Fruit fly (Drosophila melanogaster) S2 (cell line): ENCODE data around the gene Hsp26.

ENCODE experiments used
- CG8478 ChIP-seq: fragments of >200 bp; optimal IDR thresholded peaks from 2 replicates; lab custom pipeline; 2018
- CTCF ChIP-seq, 2 experiments: fragments of >200 bp; optimal IDR thresholded peaks; 2 replicates each; lab custom pipeline; 2018

The Hsp26 gene

DNA sequence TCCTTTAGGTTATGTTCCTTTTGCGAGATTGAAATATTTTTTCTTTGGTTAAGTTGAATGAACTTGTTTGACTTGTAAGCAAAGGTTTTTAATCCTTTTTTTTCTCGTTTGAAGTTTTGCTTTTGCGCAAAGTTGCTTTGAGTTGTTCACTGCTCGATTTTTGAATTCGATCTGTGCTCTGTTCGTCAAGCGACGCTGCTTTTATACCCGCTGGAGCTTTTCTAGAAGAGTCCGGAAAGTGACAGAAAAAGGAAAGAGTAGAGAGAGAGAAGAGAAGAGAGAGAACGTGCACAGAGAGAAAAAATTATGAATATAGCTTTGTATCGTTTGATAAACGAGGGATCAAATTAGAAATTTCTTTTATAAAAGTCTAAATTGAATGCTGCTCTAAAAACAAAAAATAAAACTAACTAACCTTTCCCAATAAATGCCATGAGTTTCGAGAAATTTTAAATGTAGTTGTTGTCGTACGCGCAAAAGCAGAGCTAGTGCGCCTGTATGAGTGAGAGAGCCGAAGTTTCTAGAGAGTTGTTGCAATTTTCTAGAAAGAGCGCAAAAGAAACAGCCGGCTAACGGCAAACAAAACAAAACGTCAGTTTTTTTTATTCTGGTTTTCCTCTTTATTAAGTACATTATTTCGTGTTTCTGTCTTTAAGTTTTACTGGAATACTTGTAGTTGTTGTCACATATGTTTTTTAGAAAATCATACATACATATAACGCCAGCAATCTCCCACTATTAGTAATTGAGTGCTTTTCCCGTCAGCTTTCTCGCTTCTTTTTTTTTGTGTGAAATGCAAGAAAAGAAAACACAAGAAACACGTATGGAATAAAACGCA lies at the start of gene Hsp26:
Gene Hsp26, minus strand, starts transcription at position 230 of the 838 bp plus-strand sequence.
- no peak for TF ChIP-seq CTCF (optimal IDR thresholded peaks at IDR 0.05; lab: Kevin White, UChicago)
- no peak for TF ChIP-seq CG8478 (lab: Kevin White, UChicago)

DNA sequence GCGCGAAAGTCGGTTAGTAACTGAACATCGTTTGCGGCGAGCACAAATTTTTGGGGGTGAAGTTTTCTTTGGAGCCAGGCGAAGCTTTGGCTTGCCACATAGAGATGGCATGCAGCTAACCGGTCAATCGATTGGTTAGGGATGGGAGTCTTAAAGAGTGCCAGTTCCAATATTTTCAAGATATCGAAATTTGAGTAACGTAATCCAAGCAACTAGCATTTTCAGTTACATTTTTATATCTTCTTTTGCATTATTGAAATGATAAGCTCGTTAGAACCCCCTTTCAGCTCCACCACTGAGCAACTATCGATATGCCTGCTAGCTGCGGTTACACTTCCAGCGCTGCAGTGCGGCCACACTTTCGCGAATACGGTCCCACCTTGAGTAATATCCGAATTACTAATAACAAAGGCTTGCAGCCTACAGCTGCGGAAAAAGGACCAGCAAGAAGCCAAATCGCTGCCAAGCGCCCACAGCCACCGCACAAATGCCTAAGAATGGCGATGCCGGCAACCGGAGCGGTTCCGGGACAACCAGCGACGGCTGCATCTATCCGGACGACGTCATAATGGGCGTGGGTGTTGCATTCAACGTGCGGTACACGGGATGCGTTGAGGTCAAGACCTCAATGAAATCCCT lies 49.5 kb upstream of the Hsp26 start, which contains the start of the genes Atat and Shc:
Gene Atat, minus strand, starts transcription at position 103 of the 639 bp plus-strand sequence.
Gene Shc, plus strand, starts transcription at position 355 of the 639 bp plus-strand sequence.
- peak; percentile 11 to 53 for TF ChIP-seq CTCF (optimal IDR thresholded peaks at IDR 0.05; lab: Kevin White, UChicago)
- no peak for TF ChIP-seq CG8478 (lab: Kevin White, UChicago)

DNA sequence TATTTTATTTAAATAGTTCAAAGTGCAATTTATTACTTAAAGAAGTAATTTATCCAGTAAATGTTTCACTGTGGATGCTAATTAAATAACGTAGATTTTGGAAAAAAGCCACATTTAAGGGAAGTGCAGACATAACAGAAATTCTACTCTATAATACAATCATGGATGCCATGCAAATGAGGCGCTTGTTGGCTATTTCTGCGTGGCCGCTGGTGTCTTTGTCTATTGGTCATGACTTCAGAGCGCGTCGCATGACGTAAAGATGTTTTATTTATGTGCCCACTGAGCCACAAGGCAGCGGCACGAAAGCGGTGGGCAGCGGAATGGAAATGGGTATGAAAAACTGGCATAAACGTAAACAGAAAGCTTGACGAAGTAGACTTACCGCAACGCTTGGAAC lies 48.6 kb upstream of the Hsp26 start:
- TF ChIP-seq CTCF (optimal IDR thresholded peaks at IDR 0.05; lab: Kevin White, UChicago) (no peak), CG8478 (lab: Kevin White, UChicago) (no peak)

DNA sequence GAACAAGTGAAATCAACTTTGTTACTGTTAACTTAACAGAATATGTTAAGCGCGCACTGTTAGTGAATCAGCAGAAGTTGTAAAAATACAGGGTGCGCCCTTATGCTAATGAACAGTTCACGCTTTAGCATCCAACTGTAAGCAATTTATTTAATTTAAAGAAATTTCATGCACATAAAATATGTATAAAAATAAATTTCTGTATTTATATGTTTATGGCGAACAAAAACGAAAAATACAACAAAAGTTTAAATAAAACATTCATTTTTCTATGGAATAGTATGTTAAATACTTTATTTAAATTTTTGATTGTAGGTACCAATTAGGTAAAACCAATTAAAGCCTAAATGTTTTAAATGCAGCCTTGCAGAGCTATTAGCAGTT lies 47.3 kb upstream of the Hsp26 start:
- no peak for TF ChIP-seq CTCF (optimal IDR thresholded peaks at IDR 0.05; lab: Kevin White, UChicago)
- TF ChIP-seq CG8478 (lab: Kevin White, UChicago) = no peak

DNA sequence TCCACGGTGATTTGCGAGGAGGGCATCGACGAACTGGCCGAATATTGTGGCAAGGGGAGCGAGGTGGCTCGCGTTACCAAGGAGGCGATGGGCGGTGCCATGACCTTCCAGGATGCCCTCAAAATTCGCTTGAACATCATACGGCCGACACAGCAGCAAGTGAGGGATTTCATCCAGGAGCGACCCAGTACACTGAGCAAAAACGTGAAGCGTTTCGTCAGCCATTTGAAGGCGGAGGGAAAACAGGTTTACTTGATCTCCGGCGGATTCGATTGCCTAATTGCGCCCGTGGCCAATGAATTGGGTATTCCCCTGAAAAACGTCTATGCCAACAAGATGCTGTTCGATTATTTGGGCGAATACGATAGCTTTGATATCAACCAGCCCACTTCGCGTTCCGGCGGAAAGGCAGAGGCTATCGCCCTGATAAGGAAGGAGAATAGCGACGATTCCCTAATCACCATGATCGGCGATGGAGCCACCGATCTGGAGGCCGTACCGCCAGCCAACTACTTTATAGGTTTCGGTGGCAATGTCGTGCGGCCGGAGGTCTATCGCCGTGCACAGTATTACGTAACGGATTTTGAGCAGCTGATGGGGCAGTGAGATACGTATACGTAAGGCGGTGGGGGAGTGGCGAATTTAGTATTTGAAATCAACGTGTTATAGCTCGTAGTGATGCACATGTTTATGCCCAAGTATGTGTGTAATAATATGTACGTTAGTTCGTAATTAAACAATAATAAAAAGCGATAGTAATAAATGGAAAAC lies 46.7 kb upstream of the Hsp26 start:
- TF ChIP-seq CG8478 (lab: Kevin White, UChicago) (no peak), CTCF (optimal IDR thresholded peaks at IDR 0.05; lab: Kevin White, UChicago) (no peak)

DNA sequence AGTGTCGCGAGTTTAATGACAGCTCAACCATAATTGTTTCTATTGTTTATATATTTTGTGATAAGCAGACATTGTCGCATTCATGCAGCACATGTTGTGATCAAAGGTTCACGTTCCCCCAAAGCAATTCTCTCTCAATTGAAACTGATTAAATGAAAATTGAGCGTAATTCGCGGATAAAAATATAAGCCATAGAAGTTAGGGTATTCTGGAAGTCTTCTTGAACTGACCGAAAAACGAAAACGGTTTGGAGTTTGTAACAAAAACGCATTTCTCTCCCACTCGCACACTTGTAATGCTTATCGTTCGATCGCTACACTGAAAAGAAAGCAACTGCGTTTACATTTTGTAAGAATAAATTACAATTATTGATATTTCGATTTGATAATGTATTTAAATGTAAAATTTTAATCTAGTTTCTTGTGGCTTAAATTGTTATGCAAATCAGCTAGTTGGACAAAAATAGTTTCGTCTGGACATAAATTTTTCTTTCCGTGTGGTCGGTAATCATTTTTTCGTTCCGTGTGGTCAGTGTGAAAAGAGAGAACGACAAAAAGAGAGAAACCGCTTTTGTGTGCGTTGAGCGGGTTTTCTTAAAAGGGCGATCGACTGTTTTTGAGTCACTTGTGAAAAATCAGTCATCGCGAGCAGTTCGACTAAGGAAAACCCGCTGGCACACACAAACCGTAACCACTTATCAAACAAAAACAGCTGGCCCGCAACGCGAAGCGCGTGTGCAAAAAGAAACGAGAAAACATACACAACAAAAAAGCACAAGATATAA lies 45.6 kb upstream of the Hsp26 start, which contains the start of gene aay:
Gene aay, plus strand, starts transcription at position 618 of the 784 bp plus-strand sequence.
- TF ChIP-seq CTCF (optimal IDR thresholded peaks at IDR 0.05; lab: Kevin White, UChicago) = no peak
- TF ChIP-seq CG8478 (lab: Kevin White, UChicago) = no peak

DNA sequence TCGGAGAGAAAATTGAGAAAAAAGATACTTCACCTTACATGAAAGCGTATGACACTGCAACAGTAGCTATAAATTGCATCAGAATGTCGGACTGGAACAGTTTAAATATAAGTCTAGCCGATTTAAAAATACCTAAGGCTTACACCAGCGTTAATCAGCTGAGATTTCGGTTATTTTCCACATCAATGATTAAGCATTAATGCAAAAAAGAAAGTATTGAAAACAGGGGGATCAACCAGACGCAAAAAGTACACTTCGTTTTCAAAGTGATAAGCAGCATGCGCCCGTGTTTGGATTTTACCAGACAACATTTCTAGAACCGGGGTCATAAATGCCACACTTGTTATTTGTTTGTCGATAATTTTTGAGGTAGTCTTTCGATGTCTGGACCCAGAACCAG lies 44.9 kb upstream of the Hsp26 start:
- TF ChIP-seq CG8478 (lab: Kevin White, UChicago) (no peak), CTCF (optimal IDR thresholded peaks at IDR 0.05; lab: Kevin White, UChicago) (no peak)

DNA sequence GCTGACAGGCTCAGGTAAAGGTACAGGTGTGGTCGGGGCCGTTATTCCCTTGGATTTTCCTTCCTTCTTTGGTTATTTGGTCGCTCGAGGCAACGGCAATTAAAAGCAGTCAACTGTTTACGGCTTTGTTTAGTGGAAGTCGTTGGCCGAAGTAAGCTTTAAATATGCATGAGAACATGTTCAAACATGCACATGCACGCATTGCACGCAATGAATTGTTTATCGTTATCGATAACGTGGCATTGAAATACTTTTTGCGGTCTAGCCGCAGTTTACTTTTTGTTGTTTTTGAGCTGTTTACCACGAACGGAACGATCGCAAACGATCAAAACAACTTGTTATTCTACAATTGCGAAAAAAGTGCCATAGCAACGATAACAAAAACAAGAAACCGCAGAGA lies 44.4 kb upstream of the Hsp26 start:
- TF ChIP-seq CG8478 (lab: Kevin White, UChicago) = no peak
- no peak for TF ChIP-seq CTCF (optimal IDR thresholded peaks at IDR 0.05; lab: Kevin White, UChicago)

DNA sequence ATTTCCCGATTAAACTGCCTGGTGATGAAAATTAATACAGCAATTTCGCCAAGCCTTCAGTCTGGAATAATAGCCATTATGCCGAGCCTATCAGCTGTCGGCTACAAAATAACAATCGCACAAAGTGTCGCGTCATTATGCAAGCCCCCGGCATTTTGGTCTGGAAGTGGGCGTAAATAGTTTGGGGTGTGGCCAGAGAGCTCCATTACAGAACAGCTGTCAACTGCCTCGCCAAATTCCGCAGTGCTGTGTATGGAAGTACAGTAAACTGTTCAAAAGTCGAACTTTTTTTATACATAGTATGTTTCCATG lies 43.5 kb upstream of the Hsp26 start:
- TF ChIP-seq CG8478 (lab: Kevin White, UChicago) (no peak), CTCF (optimal IDR thresholded peaks at IDR 0.05; lab: Kevin White, UChicago) (no peak)

DNA sequence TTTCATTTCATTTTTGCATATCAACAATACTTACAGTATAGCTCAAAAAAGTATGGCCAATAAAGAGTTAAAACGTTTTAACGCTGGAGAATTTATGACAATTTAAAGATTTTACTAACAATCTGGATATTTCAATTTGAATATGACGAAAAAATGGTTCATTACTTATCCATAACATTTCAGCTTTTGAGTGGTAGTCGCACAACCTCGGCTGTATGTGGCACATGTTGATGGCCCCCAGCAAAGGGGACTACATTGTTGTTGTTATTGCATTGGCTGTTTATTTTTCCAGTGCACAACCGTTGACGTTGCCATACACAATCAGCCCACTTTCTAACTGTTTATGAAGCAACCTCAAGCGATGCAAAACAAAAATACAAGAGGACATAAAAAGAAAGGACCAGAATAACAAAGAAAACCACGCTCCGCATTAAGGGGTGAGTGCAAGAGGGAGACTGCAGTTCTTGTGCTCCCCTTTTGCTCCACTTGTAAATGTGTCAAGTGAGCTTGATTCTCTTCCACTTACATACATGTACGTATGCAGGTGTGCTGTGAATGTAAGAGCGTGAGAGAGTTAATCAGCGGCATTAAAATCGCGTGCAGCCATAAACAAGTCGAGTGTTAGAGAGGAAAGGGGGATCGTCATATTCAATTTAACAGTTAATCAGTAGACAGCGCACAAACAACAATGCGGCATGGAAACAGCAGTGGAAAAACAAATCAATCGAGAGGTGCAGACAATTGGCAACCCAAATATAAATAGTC lies 43.0 kb upstream of the Hsp26 start:
- no peak for TF ChIP-seq CTCF (optimal IDR thresholded peaks at IDR 0.05; lab: Kevin White, UChicago)
- no peak for TF ChIP-seq CG8478 (lab: Kevin White, UChicago)

DNA sequence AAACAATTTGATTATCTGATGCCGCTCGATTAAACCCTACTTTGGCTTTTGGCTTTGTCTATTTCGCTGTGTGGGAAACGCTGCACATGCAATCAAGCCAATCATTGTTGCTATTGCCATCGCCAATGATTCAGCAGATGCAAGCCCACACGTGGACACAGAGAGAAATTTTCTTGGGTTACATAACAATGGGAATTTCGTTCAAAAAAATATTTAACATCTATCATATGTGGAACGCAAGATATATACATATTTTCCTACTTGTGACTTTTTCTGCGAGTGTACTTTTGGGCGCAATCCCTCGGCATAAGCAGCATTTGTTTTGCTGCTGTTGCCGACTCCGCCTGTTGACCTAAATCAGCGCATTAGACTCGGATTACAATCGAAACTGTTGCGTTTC lies 42.1 kb upstream of the Hsp26 start:
- TF ChIP-seq CG8478 (lab: Kevin White, UChicago) = no peak

DNA sequence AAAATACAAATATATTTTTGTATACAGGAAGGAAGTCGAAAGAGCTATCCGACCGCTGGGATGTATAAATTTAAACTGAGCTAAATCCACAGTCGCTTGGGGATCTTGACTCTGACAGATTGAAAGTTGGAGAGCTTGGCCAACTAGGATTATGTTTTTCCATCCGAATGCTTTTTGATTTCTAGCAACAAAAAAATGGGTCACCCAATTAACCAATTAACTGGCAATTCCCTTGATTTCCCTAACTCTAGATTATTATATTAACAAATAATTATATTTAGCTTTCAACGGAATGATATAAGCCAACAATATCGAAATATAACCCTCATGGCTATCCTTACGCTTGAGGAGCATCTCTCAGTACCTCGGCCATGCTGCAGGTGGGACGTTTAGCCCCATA lies 40.1 kb upstream of the Hsp26 start, which contains the start of gene CG3982:
Gene CG3982, minus strand, starts transcription at position 101 of the 400 bp plus-strand sequence.
- TF ChIP-seq CG8478 (lab: Kevin White, UChicago) (no peak), CTCF (optimal IDR thresholded peaks at IDR 0.05; lab: Kevin White, UChicago) (no peak)

DNA sequence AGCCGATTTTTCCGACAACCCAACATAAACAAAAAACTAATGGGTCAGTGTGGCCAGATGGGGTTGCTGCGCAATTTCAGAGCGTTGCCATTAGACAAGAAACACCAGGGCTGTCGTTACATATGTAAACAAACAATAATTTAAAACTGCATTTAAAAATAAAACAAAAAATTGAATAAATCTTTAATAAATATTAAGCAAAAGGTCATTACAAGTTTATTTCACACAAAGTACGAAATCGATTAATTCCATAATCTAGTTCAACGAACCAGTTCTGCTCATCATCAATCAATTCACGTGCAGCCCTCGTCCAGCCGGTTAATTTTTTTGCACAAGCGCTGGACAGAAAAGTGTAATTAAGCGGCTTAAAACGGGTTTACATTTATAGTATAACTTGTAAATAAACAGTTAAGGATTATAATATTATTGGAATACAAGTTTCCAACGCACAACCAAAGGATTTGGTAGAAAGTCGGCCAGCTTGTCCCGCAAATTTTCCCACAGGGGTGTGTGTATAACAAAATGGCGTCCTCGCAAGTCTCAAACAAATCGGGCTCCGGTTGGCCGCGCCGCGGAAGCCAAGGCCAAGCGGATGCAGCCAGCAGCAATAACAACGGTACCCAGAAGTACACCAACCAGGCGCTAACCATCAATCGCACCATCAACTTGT lies 33.7 kb upstream of the Hsp26 start, which contains the start of the genes CG4022 and Cpsf5:
Gene CG4022, minus strand, starts transcription at position 79 of the 670 bp plus-strand sequence.
Gene Cpsf5, plus strand, starts transcription at position 285 of the 670 bp plus-strand sequence.
- TF ChIP-seq CG8478 (lab: Kevin White, UChicago) (no peak), CTCF (optimal IDR thresholded peaks at IDR 0.05; lab: Kevin White, UChicago) (no peak)
